Worm (Caenorhabditis elegans) whole organism, early embryonic: ENCODE data around the gene F58F12.12.

Experiments
- B0310.2 ChIP-seq: sonication (generic microtip); optimal IDR thresholded peaks from 2 replicates; lab custom pipeline; 2016; ENCODE audit warnings: mild to moderate bottlenecking, missing genetic modification characterization, missing compliant biosample characterization
- F13C5.2 ChIP-seq: sonication (generic microtip); optimal IDR thresholded peaks from 2 replicates; lab custom pipeline; 2017; ENCODE audit warnings: mild to moderate bottlenecking, missing genetic modification characterization, inconsistent platforms, missing compliant biosample characterization
- aly-1 ChIP-seq: sonication (generic microtip); optimal IDR thresholded peaks from 2 replicates; lab custom pipeline; 2016; ENCODE audit warnings: missing genetic modification characterization, missing compliant biosample characterization
- ama-1 ChIP-seq: fragments of 150-350 bp; optimal IDR thresholded peaks from 2 replicates; lab custom pipeline; 2014
- ceh-13 ChIP-seq: fragments of 200-800 bp; sonication (Bioruptor generic); optimal IDR thresholded peaks from 2 replicates; lab custom pipeline; 2018; ENCODE audit warnings: mild to moderate bottlenecking, missing genetic modification characterization, missing compliant biosample characterization
- ceh-36 ChIP-seq: sonication (generic microtip); optimal IDR thresholded peaks from 2 replicates; lab custom pipeline; 2016; ENCODE audit warnings: missing genetic modification characterization, inconsistent platforms, missing compliant biosample characterization
- ets-7 ChIP-seq: sonication (generic microtip); optimal IDR thresholded peaks from 2 replicates; lab custom pipeline; 2016; ENCODE audit warnings: missing genotype, missing genetic modification characterization, missing compliant biosample characterization
- flt-1 ChIP-seq: fragments of 200-800 bp; sonication (Bioruptor generic); IDR thresholded peaks from 2 replicates; pipeline ENCODE4 v1.3.6; 2022; ENCODE audit warnings: missing genetic modification characterization, missing compliant biosample characterization
- hmbx-1 ChIP-seq: sonication (generic microtip); optimal IDR thresholded peaks from 2 replicates; lab custom pipeline; 2016; ENCODE audit warnings: mild to moderate bottlenecking, missing genetic modification characterization, missing compliant biosample characterization
- hmg-4 ChIP-seq: fragments of 200-800 bp; sonication (Bioruptor generic); optimal IDR thresholded peaks from 2 replicates; lab custom pipeline; 2018; ENCODE audit warnings: mild to moderate bottlenecking, missing genetic modification characterization, missing compliant biosample characterization
- hnd-1 ChIP-seq: sonication (generic microtip); optimal IDR thresholded peaks from 2 replicates; lab custom pipeline; 2016; ENCODE audit warnings: missing genetic modification characterization, missing compliant biosample characterization
- pes-1 ChIP-seq: fragments of 200-800 bp; sonication (Bioruptor generic); IDR thresholded peaks from 2 replicates; pipeline ENCODE4 v1.3.6; 2022; ENCODE audit warnings: missing genetic modification reagents, missing genetic modification characterization, missing compliant biosample characterization
- scrt-1 ChIP-seq: fragments of 200-800 bp; sonication (Bioruptor generic); IDR thresholded peaks from 2 replicates; pipeline ENCODE4 v1.3.6; 2022; ENCODE audit warnings: missing genetic modification characterization, missing compliant biosample characterization
- sea-1 ChIP-seq: fragments of 200-800 bp; sonication (Bioruptor generic); conservative IDR thresholded peaks from 2 replicates; pipeline ENCODE4 v1.3.6; 2022; ENCODE audit warnings: missing genetic modification characterization, missing compliant biosample characterization
- tbx-11 ChIP-seq: fragments of 200-800 bp; sonication (Bioruptor generic); IDR thresholded peaks from 2 replicates; pipeline ENCODE4 v1.3.6; 2022; ENCODE audit warnings: missing genetic modification characterization, missing compliant biosample characterization
- tbx-37 ChIP-seq: fragments of 200-800 bp; sonication (Bioruptor generic); conservative IDR thresholded peaks from 2 replicates; pipeline ENCODE4 v1.3.6; 2022; ENCODE audit warnings: missing genetic modification reagents, missing genetic modification characterization, missing compliant biosample characterization
- tra-4 ChIP-seq: sonication (generic microtip); optimal IDR thresholded peaks from 2 replicates; lab custom pipeline; 2017; ENCODE audit warnings: missing genetic modification characterization, missing compliant biosample characterization

The F58F12.12 gene

DNA sequence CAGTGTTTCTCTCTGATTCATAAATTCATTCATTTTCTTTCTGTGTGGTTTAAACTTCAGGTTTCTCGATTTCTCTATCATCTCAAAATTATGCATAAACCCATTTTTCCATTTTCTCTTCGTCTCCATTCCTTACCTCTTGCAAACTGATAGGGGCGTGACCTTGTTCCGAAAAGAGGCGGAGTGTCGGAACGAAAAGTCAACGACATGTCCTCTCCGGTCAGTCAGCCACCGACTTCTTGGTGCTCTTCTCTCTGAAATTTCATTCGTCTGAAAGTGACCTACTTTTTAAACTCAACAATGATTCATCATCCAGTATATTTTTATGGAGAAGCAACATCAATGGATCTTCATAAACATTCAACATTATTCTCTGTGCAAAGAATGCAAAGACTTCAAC, at the start of gene F58F12.12:
F58F12.12 (plus strand) TSS at position 301 of the 400 bp plus-strand sequence.
- TF ChIP-seq hmbx-1 (tag; lab: Kevin White, UChicago) (no peak), B0310.2 (tag; lab: Kevin White, UChicago) (no peak), flt-1 (no peak), aly-1 (tag; lab: Kevin White, UChicago) (no peak), tbx-11 (no peak), pes-1 (GFP tag; lab: Robert Waterston, UW) (no peak), F13C5.2 (tag; lab: Kevin White, UChicago) (no peak), ets-7 (tag; lab: Kevin White, UChicago) (no peak), tbx-37 (GFP tag; lab: Robert Waterston, UW) (no peak), ceh-36 (tag; lab: Kevin White, UChicago) (no peak), ama-1 (lab: Kevin White, UChicago) (no peak)

DNA sequence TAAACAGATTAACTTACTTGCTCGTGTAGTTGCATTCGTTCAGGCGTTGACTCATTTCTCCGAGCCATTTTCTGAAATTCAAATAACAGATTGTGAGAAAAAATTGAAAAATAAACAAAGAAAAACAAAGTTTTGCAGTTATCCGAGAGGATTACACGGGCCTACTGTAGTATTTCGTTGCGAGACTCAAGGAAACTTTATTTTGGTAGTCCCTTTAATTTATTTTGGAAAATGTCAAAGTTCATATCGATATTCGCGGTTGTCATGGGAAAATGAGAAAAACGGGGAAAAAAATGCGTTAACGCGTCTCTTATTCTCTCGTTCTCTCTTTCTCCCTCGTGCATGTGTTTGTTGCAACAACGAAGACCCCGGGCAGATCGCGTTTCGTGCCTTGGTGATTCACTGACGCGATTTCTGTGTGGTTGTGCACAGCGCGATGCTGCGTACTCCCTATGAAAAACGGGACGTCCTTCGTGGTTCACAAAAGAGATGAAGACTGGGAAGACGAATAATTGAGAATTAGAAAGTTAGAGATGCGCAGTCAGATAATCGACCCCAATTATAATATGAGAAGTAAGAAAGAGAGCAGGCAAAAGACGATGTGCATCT, 49.6 kb upstream of the F58F12.12 start, which contains the start of gene set-4:
set-4 (minus strand) TSS at position 120 of the 609 bp plus-strand sequence.
- TF ChIP-seq hmg-4 (peak; percentile 82), sea-1 (0 out of 2 replicates have a peak, but pooled peaks have one; percentile 20), ceh-36 (tag; lab: Kevin White, UChicago) (peak; percentile 31), aly-1 (tag; lab: Kevin White, UChicago) (no peak), ceh-13 (GFP tag; lab: Kevin White, UChicago) (no peak), F13C5.2 (tag; lab: Kevin White, UChicago) (peak; percentile 79)

DNA sequence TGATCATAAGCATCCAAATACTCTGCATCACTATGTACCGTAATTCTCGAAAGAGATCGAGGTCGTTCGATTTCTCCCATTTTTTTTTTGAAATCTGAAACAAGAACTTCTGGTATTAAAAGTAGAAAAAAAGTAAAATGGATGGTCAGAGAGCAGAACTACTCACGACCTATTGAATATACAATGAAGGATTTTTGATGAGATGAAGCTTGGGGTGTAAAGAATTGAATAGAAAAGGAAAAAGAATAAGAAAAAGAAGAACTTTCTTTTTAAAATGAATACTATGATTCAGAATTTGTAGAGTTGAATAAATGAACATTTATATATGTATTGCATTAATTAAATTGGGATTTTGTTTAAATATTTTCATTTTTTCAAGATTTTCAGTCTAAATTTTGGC, 47.1 kb upstream of the F58F12.12 start, which contains the start of gene ttc-39B:
ttc-39B (minus strand) TSS at position 101 of the 400 bp plus-strand sequence.
- TF ChIP-seq hnd-1 (no peak), B0310.2 (tag; lab: Kevin White, UChicago) (no peak), tbx-37 (GFP tag; lab: Robert Waterston, UW) (no peak), ets-7 (tag; lab: Kevin White, UChicago) (no peak)

DNA sequence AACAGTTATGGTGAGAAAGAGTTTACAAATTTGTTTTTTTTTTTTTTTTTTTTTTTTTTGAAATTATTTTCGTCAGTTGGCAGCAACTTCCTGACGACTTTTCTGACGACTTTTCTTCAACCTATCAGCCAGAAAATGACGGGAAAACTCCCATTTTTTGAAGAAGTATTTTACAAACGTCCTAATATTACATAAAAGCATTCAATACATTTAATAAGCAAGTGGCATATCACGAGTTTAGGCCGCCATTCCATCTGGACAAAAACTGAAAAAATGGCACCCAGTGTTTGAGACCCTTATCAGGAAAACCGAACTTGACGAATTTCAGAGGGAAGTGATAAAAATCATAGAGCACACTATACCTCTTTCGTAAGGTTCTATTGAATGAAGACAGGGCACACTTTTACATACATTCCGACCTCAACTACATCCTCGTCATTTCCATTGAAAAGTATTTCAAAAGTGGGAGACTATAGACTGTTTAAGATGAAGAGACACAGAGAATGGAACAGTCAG, 46.2 kb upstream of the F58F12.12 start:
- TF ChIP-seq aly-1 (tag; lab: Kevin White, UChicago) (no peak), ama-1 (lab: Kevin White, UChicago) (no peak), tbx-11 (no peak), pes-1 (GFP tag; lab: Robert Waterston, UW) (no peak), tra-4 (no peak), sea-1 (no peak), scrt-1 (GFP tag; lab: Robert Waterston, UW) (no peak), flt-1 (no peak), hnd-1 (no peak), ets-7 (tag; lab: Kevin White, UChicago) (no peak), hmg-4 (no peak), F13C5.2 (tag; lab: Kevin White, UChicago) (no peak), ceh-36 (tag; lab: Kevin White, UChicago) (no peak)

DNA sequence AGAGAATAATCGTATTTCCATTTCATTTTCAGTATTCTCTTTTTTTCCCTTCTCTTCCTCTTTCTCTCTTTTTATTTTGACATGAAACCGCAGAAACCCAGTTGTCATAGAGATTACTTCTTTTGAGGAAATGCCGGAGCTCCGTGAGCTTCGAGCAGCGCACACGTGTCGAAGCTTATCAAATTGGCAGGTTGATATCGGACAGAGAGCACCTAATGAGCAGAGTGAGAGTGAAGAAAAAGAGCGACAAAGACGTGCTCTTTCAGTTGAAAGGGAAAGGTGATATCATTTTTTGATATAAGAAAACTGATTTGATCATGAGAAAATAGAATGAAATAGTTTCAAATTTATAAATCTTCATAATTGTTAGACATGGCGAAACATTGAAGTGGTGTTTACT, 45.6 kb upstream of the F58F12.12 start, which contains the start of gene C32D5.14:
C32D5.14 (plus strand) TSS at position 131 of the 400 bp plus-strand sequence.
- TF ChIP-seq sea-1 (no peak), tra-4 (no peak), B0310.2 (tag; lab: Kevin White, UChicago) (no peak), ceh-13 (GFP tag; lab: Kevin White, UChicago) (no peak), hmbx-1 (tag; lab: Kevin White, UChicago) (no peak), tbx-37 (GFP tag; lab: Robert Waterston, UW) (no peak), hnd-1 (no peak), flt-1 (no peak), pes-1 (GFP tag; lab: Robert Waterston, UW) (no peak), hmg-4 (no peak), ama-1 (lab: Kevin White, UChicago) (no peak), tbx-11 (no peak)

DNA sequence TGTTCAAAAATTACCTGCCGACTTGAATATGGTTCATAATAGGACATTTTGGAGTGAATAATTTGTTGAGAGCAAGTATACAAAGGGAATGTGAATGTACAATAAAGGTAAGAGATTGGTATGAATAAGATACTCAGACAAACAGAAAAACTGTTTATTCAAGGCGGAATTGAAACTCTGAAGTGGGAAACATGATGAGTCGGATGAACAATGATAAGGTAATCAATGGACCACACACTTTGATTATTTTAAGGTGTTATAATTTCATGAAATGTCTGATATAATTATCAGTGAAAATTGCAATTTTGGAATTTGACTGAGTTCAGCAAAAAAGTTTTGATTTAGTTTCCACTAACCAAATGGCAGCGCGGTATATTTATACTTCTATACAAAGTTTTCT, 41.5 kb upstream of the F58F12.12 start:
- TF ChIP-seq ama-1 (lab: Kevin White, UChicago) (no peak), ceh-36 (tag; lab: Kevin White, UChicago) (no peak), hmbx-1 (tag; lab: Kevin White, UChicago) (no peak), ceh-13 (GFP tag; lab: Kevin White, UChicago) (no peak), hnd-1 (no peak), F13C5.2 (tag; lab: Kevin White, UChicago) (no peak), scrt-1 (GFP tag; lab: Robert Waterston, UW) (no peak), pes-1 (GFP tag; lab: Robert Waterston, UW) (no peak), flt-1 (no peak)

DNA sequence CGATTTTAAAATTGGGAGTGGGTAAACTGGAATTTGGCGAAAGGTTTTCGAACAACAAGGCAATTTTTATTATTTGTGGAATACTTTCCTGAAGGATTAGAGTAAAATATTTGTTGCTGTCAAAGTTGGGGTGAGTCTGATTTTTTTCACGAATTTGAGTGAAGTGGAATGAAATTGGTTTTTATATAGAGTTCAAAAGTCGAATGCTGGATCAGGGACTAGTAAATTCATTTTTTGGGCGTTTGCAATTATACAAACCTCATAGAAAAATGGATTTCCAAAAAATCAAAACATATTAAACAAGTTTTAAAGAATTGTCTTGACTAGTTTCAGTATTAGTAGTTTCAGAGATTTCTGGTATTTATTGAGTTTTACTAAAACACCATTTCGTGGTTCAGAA, 41.0 kb upstream of the F58F12.12 start, which contains the start of gene C32D5.7:
C32D5.7 (minus strand) TSS at position 101 of the 400 bp plus-strand sequence.
- TF ChIP-seq F13C5.2 (tag; lab: Kevin White, UChicago) (no peak), hmbx-1 (tag; lab: Kevin White, UChicago) (no peak), sea-1 (no peak), ets-7 (tag; lab: Kevin White, UChicago) (no peak), hmg-4 (no peak), ama-1 (lab: Kevin White, UChicago) (no peak), flt-1 (no peak), ceh-13 (GFP tag; lab: Kevin White, UChicago) (no peak)

DNA sequence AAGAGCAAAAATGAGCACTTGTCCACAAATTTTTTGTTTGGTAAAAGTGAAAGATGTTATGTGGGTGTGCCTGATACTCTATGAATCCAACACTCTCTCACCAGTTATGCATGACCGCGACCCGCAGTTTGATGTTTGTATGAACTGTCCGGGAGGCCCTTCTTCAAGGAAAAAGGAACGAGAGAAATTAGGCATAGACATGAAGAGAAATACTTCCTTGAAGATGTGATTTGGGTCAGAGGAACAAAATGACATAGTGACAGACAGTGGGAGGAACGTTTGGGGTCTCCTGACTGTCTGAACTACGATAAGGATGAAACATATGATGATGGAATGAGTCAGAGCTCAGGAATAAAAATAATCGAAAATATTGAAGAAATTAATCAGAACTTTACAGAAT, 39.9 kb upstream of the F58F12.12 start:
- TF ChIP-seq scrt-1 (GFP tag; lab: Robert Waterston, UW) (no peak), flt-1 (no peak), tbx-11 (no peak), ets-7 (tag; lab: Kevin White, UChicago) (no peak), ceh-13 (GFP tag; lab: Kevin White, UChicago) (no peak), pes-1 (GFP tag; lab: Robert Waterston, UW) (no peak), ama-1 (lab: Kevin White, UChicago) (no peak), hnd-1 (no peak), tra-4 (no peak), ceh-36 (tag; lab: Kevin White, UChicago) (no peak), aly-1 (tag; lab: Kevin White, UChicago) (no peak), hmbx-1 (tag; lab: Kevin White, UChicago) (no peak), tbx-37 (GFP tag; lab: Robert Waterston, UW) (no peak), sea-1 (no peak), F13C5.2 (tag; lab: Kevin White, UChicago) (no peak), hmg-4 (no peak), B0310.2 (tag; lab: Kevin White, UChicago) (no peak)
